Fruit fly (Drosophila melanogaster): ENCODE measurements around the gene Drice.

The Drice gene

DNA sequence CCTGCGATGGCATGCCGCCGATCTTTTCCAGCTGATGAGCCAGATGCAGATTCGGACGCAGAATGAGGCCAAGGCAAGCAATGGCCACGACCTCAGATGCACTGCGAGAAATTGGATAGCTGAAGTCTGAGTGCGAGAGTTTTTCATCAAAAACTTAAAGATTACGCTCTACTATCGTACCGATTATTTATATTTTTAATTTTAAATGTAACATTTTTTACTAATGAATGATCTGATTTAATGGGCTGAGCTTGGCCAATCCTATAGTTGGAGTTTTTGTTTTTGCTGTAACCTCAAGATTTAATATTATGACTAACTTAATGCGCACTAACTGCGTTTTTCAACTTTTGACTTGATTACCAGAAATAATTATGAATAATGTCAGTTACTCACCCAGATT is 37.2 kb upstream of the Drice start:
- TF ChIP-seq ss (GFP tag; optimal IDR thresholded peaks at IDR 0.05) (peak in 1 of 2 experiments; percentile 43), esn (GFP tag; optimal IDR thresholded peaks at IDR 0.05) (peak; percentile 74), pdm3 (GFP tag; optimal IDR thresholded peaks at IDR 0.05) (peak; percentile 38), CG8632 (GFP tag; optimal IDR thresholded peaks at IDR 0.05) (peak; percentile 46), dac (GFP tag; optimal IDR thresholded peaks at IDR 0.05) (no peak), Eip75B (GFP tag; optimal IDR thresholded peaks at IDR 0.05) (peak; percentile 71), OdsH (GFP tag; optimal IDR thresholded peaks at IDR 0.05) (peak; percentile 57), svp (GFP tag) (peak; percentile 89), eg (GFP tag; IDR thresholded peaks at IDR 0.05) (no peak), Gug (GFP tag; IDR thresholded peaks at IDR 0.05) (no peak), CG31627 (GFP tag; optimal IDR thresholded peaks at IDR 0.05) (peak; percentile 56), CG6854 (GFP tag; optimal IDR thresholded peaks at IDR 0.05) (no peak), CG6808 (GFP tag; optimal IDR thresholded peaks at IDR 0.05) (peak; percentile 38), achi (GFP tag; optimal IDR thresholded peaks at IDR 0.05) (peak; percentile 50), spab (GFP tag; optimal IDR thresholded peaks at IDR 0.05) (peak; percentile 29), CG3032 (tag; optimal IDR thresholded peaks at IDR 0.05) (peak; percentile 26), CG3919 (GFP tag; optimal IDR thresholded peaks at IDR 0.05) (peak; percentile 65), dsx (GFP tag; optimal IDR thresholded peaks at IDR 0.05; ENCODE audit: poor library complexity, severe bottlenecking) (no peak), CG10631 (GFP tag; optimal IDR thresholded peaks at IDR 0.05) (peak; percentile 8), CG32006 (GFP tag; optimal IDR thresholded peaks at IDR 0.05) (peak; percentile 55), CG4318 (GFP tag; optimal IDR thresholded peaks at IDR 0.05) (peak; percentile 21), fd59A (GFP tag; optimal IDR thresholded peaks at IDR 0.05) (no peak), Blimp-1 (GFP tag; optimal IDR thresholded peaks at IDR 0.05) (peak; percentile 7), CG11294 (GFP tag; IDR thresholded peaks at IDR 0.05) (no peak), fkh (GFP tag; optimal IDR thresholded peaks at IDR 0.05) (no peak), lz (GFP tag; optimal IDR thresholded peaks at IDR 0.05) (peak; percentile 67), CG6792 (GFP tag; optimal IDR thresholded peaks at IDR 0.05) (peak; percentile 39), net (GFP tag; optimal IDR thresholded peaks at IDR 0.05) (peak; percentile 44), CG11762 (GFP tag; optimal IDR thresholded peaks at IDR 0.05; ENCODE audit: insufficient read depth) (peak; percentile 19), Hr4 (GFP tag; optimal IDR thresholded peaks at IDR 0.05) (peak; percentile 34), Sox102F (GFP tag; optimal IDR thresholded peaks at IDR 0.05) (peak; percentile 37), salr (GFP tag; optimal IDR thresholded peaks at IDR 0.05) (peak in 1 of 2 experiments; percentile 36), fd85E (GFP tag; optimal IDR thresholded peaks at IDR 0.05) (no peak), Sox14 (GFP tag; optimal IDR thresholded peaks at IDR 0.05) (no peak), Eip78C (GFP tag) (peak; percentile 91), Ets21C (GFP tag; optimal IDR thresholded peaks at IDR 0.05) (peak; percentile 51), Smox (GFP tag; optimal IDR thresholded peaks at IDR 0.05) (peak; percentile 73), CG7368 (GFP tag; optimal IDR thresholded peaks at IDR 0.05) (no peak), Hr38 (GFP tag; optimal IDR thresholded peaks at IDR 0.05) (no peak), CG8319 (GFP tag; optimal IDR thresholded peaks at IDR 0.05) (peak; percentile 51), Sox15 (GFP tag; optimal IDR thresholded peaks at IDR 0.05) (peak; percentile 49), CG11902 (GFP tag; optimal IDR thresholded peaks at IDR 0.05) (peak; percentile 41), CG6163 (GFP tag; IDR thresholded peaks at IDR 0.05) (peak; percentile 62), CG10669 (GFP tag; optimal IDR thresholded peaks at IDR 0.05) (peak; percentile 42), CG15336 (GFP tag; IDR thresholded peaks at IDR 0.05) (no peak), vri (GFP tag; optimal IDR thresholded peaks at IDR 0.05) (no peak), Hr39 (GFP tag; optimal IDR thresholded peaks at IDR 0.05) (peak; percentile 53), CG16779 (tag; optimal IDR thresholded peaks at IDR 0.05) (no peak), Ets96B (tag; optimal IDR thresholded peaks at IDR 0.05) (peak; percentile 39), CG34406 (GFP tag; optimal IDR thresholded peaks at IDR 0.05) (peak; percentile 43), cyc (GFP tag; optimal IDR thresholded peaks at IDR 0.05) (peak; percentile 62), CG6276 (GFP tag; optimal IDR thresholded peaks at IDR 0.05) (no peak)
